Worm (Caenorhabditis elegans) whole organism, L1 larva: ENCODE results near the gene ceh-83.

Experiments
- C04F5.9 ChIP-seq: sonication (generic microtip); optimal IDR thresholded peaks from 2 replicates; lab custom pipeline; 2016; ENCODE audit warnings: missing genetic modification characterization, missing compliant biosample characterization
- C34B4.2 ChIP-seq: sonication (generic microtip); optimal IDR thresholded peaks from 2 replicates; lab custom pipeline; 2017; ENCODE audit warnings: mild to moderate bottlenecking, missing genetic modification characterization, missing compliant biosample characterization
- Y116A8C.19 ChIP-seq: sonication (generic microtip); optimal IDR thresholded peaks from 2 replicates; lab custom pipeline; 2016; ENCODE audit warnings: missing compliant biosample characterization, missing genetic modification characterization, borderline replicate concordance
- aha-1 ChIP-seq: fragments of 150-350 bp; optimal IDR thresholded peaks from 2 replicates; lab custom pipeline; 2014; ENCODE audit warnings: missing biosample characterization, missing genetic modification characterization
- blmp-1 ChIP-seq: fragments of 150-350 bp; optimal IDR thresholded peaks from 2 replicates; lab custom pipeline; 2014; ENCODE audit warnings: missing biosample characterization, missing genetic modification characterization
- ceh-63 ChIP-seq: fragments of 200-800 bp; sonication (Bioruptor generic); optimal IDR thresholded peaks from 2 replicates; lab custom pipeline; 2018; ENCODE audit warnings: mild to moderate bottlenecking, missing genetic modification characterization, missing compliant biosample characterization
- ceh-88 ChIP-seq: fragments of 200-800 bp; sonication (Bioruptor generic); IDR thresholded peaks from 2 replicates; pipeline ENCODE4 v1.3.6; 2022; ENCODE audit warnings: missing genetic modification characterization, missing compliant biosample characterization
- ceh-90 ChIP-seq: sonication (generic microtip); optimal IDR thresholded peaks from 2 replicates; lab custom pipeline; 2016; ENCODE audit warnings: missing genetic modification characterization, missing compliant biosample characterization
- dsc-1 ChIP-seq: sonication (generic microtip); optimal IDR thresholded peaks from 2 replicates; lab custom pipeline; 2016; ENCODE audit warnings: mild to moderate bottlenecking, missing genetic modification characterization, missing compliant biosample characterization
- efl-1 ChIP-seq, 4 experiments: fragments of 150-350 bp; optimal IDR thresholded peaks in 3 of 4; peaks in 1 of 4; 1 replicate in 1 of 4; 2 replicates in 3 of 4; lab custom pipeline; 2014; ENCODE audit warnings: missing biosample characterization in 2 of 4, missing genetic modification characterization in 2 of 4, missing genetic modification reagents in 2 of 4
- efl-3 ChIP-seq: fragments of 200-800 bp; sonication (Bioruptor generic); optimal IDR thresholded peaks from 2 replicates; lab custom pipeline; 2018; ENCODE audit warnings: mild to moderate bottlenecking, missing genetic modification characterization, missing compliant biosample characterization
- egl-13 ChIP-seq: sonication (generic microtip); optimal IDR thresholded peaks from 2 replicates; lab custom pipeline; 2016; ENCODE audit warnings: missing genotype, missing genetic modification reagents, missing genetic modification characterization, missing compliant biosample characterization
- elt-2 ChIP-seq: sonication (generic microtip); optimal IDR thresholded peaks from 2 replicates; lab custom pipeline; 2016; ENCODE audit warnings: missing genetic modification characterization, mild to moderate bottlenecking, inconsistent platforms, missing compliant biosample characterization, missing genetic modification reagents
- elt-3 ChIP-seq, 6 experiments: fragments of 150-350 bp in 1 of 6; sonication (generic microtip); optimal IDR thresholded peaks; 2 replicates each; lab custom pipeline; 2017 to 2018; ENCODE audit warnings: missing biosample characterization in 6 of 6, missing genetic modification characterization in 6 of 6, inconsistent platforms in 1 of 6
- fkh-10 ChIP-seq: sonication (generic microtip); optimal IDR thresholded peaks from 2 replicates; lab custom pipeline; 2017; ENCODE audit warnings: missing biosample characterization, missing genetic modification reagents, missing genetic modification characterization
- fkh-4 ChIP-seq: sonication (generic microtip); optimal IDR thresholded peaks from 2 replicates; lab custom pipeline; 2016; ENCODE audit warnings: missing compliant biosample characterization, missing genetic modification characterization, borderline replicate concordance
- hlh-17 ChIP-seq: fragments of 200-800 bp; sonication (Bioruptor generic); optimal IDR thresholded peaks from 2 replicates; lab custom pipeline; 2018; ENCODE audit warnings: missing genetic modification characterization, mild to moderate bottlenecking, missing compliant biosample characterization, moderate library complexity, borderline replicate concordance
- irx-1 ChIP-seq: sonication (generic microtip); optimal IDR thresholded peaks from 2 replicates; lab custom pipeline; 2016; ENCODE audit warnings: missing genetic modification characterization, missing compliant biosample characterization
- isw-1 ChIP-seq: fragments of 200-800 bp; sonication (Bioruptor generic); IDR thresholded peaks from 2 replicates; pipeline ENCODE4 v1.3.6; 2022; ENCODE audit warnings: missing genetic modification characterization, missing compliant biosample characterization
- lin-13 ChIP-seq: fragments of 150-350 bp; optimal IDR thresholded peaks from 2 replicates; lab custom pipeline; 2014; ENCODE audit warnings: missing biosample characterization, missing genetic modification reagents, missing genetic modification characterization
- lin-14 ChIP-seq: fragments of 200-800 bp; sonication (Bioruptor generic); optimal IDR thresholded peaks from 2 replicates; lab custom pipeline; 2018; ENCODE audit warnings: mild to moderate bottlenecking, missing genetic modification characterization, moderate library complexity, missing compliant biosample characterization
- lin-35 ChIP-seq, 2 experiments: fragments of 150-350 bp; optimal IDR thresholded peaks; 2 replicates each; lab custom pipeline; 2014; ENCODE audit warnings: missing biosample characterization in 2 of 2, missing genetic modification characterization in 2 of 2, missing genetic modification reagents in 2 of 2
- mef-2 ChIP-seq: fragments of 150-350 bp; optimal IDR thresholded peaks from 2 replicates; lab custom pipeline; 2014; ENCODE audit warnings: missing biosample characterization, missing genetic modification characterization
- mep-1 ChIP-seq: fragments of 150-350 bp; optimal IDR thresholded peaks from 2 replicates; lab custom pipeline; 2014; ENCODE audit warnings: missing biosample characterization, missing genetic modification characterization
- nhr-11 ChIP-seq: fragments of 150-350 bp; optimal IDR thresholded peaks from 2 replicates; lab custom pipeline; 2014; ENCODE audit warnings: missing biosample characterization, missing genetic modification characterization
- nhr-12 ChIP-seq: sonication (generic microtip); optimal IDR thresholded peaks from 2 replicates; lab custom pipeline; 2017; ENCODE audit warnings: missing biosample characterization, missing genetic modification characterization
- nhr-19 ChIP-seq: fragments of 200-800 bp; sonication (Bioruptor generic); conservative IDR thresholded peaks from 2 replicates; pipeline ENCODE4 v1.3.6; 2022; ENCODE audit warnings: missing genetic modification characterization, missing compliant biosample characterization
- nhr-20 ChIP-seq: sonication (generic microtip); optimal IDR thresholded peaks from 2 replicates; lab custom pipeline; 2016; ENCODE audit warnings: mild to moderate bottlenecking, missing genetic modification characterization, missing compliant biosample characterization
- nhr-28 ChIP-seq: fragments of 150-350 bp; optimal IDR thresholded peaks from 2 replicates; lab custom pipeline; 2014; ENCODE audit warnings: missing biosample characterization, missing genetic modification characterization
- nhr-71 ChIP-seq: sonication (generic microtip); optimal IDR thresholded peaks from 2 replicates; lab custom pipeline; 2016; ENCODE audit warnings: mild to moderate bottlenecking, missing genetic modification characterization, moderate library complexity, missing compliant biosample characterization
- nhr-76 ChIP-seq: sonication (generic microtip); optimal IDR thresholded peaks from 2 replicates; lab custom pipeline; 2017; ENCODE audit warnings: missing biosample characterization, missing genetic modification characterization
- nhr-77 ChIP-seq: fragments of 150-350 bp; optimal IDR thresholded peaks from 2 replicates; lab custom pipeline; 2014; ENCODE audit warnings: missing biosample characterization, missing genetic modification characterization
- nhr-84 ChIP-seq: sonication (generic microtip); optimal IDR thresholded peaks from 2 replicates; lab custom pipeline; 2017; ENCODE audit warnings: missing biosample characterization, missing genetic modification characterization
- pqm-1 ChIP-seq: sonication (generic microtip); optimal IDR thresholded peaks from 3 replicates; lab custom pipeline; 2017; ENCODE audit warnings: missing biosample characterization, missing genetic modification characterization
- rnt-1 ChIP-seq: sonication (generic microtip); optimal IDR thresholded peaks from 2 replicates; lab custom pipeline; 2016; ENCODE audit warnings: mild to moderate bottlenecking, missing genetic modification characterization, moderate library complexity, missing compliant biosample characterization
- skn-1 ChIP-seq: fragments of 150-350 bp; optimal IDR thresholded peaks from 2 replicates; lab custom pipeline; 2014; ENCODE audit warnings: missing biosample characterization, missing genetic modification characterization
- sox-4 ChIP-seq: sonication (generic microtip); optimal IDR thresholded peaks from 2 replicates; lab custom pipeline; 2016; ENCODE audit warnings: missing genetic modification characterization, missing compliant biosample characterization
- sptf-1 ChIP-seq: fragments of 150-350 bp; optimal IDR thresholded peaks from 2 replicates; lab custom pipeline; 2014; ENCODE audit warnings: missing biosample characterization, missing genetic modification characterization
- unc-130 ChIP-seq: fragments of 150-350 bp; optimal IDR thresholded peaks from 2 replicates; lab custom pipeline; 2017; ENCODE audit warnings: missing biosample characterization, missing genetic modification characterization, inconsistent platforms
- unc-98 ChIP-seq: fragments of 200-800 bp; sonication (Bioruptor generic); IDR thresholded peaks from 2 replicates; pipeline ENCODE4 v1.3.6; 2022; ENCODE audit warnings: missing genetic modification characterization, missing compliant biosample characterization
- xbp-1 ChIP-seq: sonication (generic microtip); optimal IDR thresholded peaks from 2 replicates; lab custom pipeline; 2016; ENCODE audit warnings: missing genetic modification characterization, missing compliant biosample characterization
- zip-4 ChIP-seq: fragments of 200-800 bp; sonication (Bioruptor generic); optimal IDR thresholded peaks from 2 replicates; lab custom pipeline; 2018; ENCODE audit warnings: mild to moderate bottlenecking, missing genetic modification characterization, moderate library complexity, missing compliant biosample characterization

Gene ceh-83

DNA sequence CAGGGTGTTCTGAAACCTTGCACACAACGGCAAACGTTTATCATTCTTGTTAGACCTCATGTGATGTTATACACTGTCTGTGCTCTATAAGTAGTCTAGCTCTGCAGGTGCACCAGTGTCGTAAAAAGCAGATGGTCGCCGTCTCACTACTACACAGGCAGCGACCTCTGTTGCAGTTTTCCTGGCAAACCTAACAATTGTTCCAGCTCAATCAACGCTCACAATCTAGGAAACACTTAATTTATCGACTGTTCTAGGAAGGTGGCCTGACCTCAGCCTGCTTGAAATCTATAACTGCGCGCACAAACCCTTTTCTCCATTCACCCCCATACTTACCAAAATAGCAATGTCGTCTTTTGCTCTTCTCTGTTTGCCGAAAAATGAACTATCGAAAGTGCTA is 12.0 kb downstream of the ceh-83 start, which contains the start of gene fbxb-11:
Gene fbxb-11, plus strand, starts transcription at position 301 of the 400 bp plus-strand sequence.
- TF ChIP-seq rnt-1 (tag; lab: Kevin White, UChicago): no peak
- no peak for TF ChIP-seq nhr-19 (GFP tag; lab: Robert Waterston, UW)
- TF ChIP-seq C04F5.9 (tag; lab: Kevin White, UChicago): no peak
- TF ChIP-seq isw-1 (GFP tag; lab: Robert Waterston, UW): no peak

ce11 chrII:1722394-1722793 is 13.9 kb downstream of the ceh-83 start, which contains the start of the genes fbxb-5 and btb-8:
TSS of gene fbxb-5 (minus strand) at chrII:1722494.
TSS of gene btb-8 (plus strand) at chrII:1722770.
- no peak for TF ChIP-seq blmp-1
- no peak for TF ChIP-seq ceh-90 (tag; lab: Kevin White, UChicago)
- no peak for TF ChIP-seq nhr-77 (tag; lab: Kevin White, UChicago)
- TF ChIP-seq nhr-12 (tag; lab: Kevin White, UChicago): no peak
- no peak for TF ChIP-seq xbp-1 (tag; lab: Kevin White, UChicago)
- no peak for TF ChIP-seq mep-1 (tag; lab: Kevin White, UChicago)
- no peak for TF ChIP-seq skn-1 (tag; lab: Kevin White, UChicago)

ce11 chrII:1719153-1719552 is 17.2 kb downstream of the ceh-83 start, which contains the start of gene fbxb-48:
TSS of gene fbxb-48 (minus strand) at chrII:1719253.
- TF ChIP-seq sptf-1 (tag; lab: Kevin White, UChicago): no peak
- no peak for TF ChIP-seq mef-2 (tag; lab: Kevin White, UChicago)
- no peak for TF ChIP-seq ceh-88 (GFP tag; lab: Robert Waterston, UW)
- no peak for TF ChIP-seq hlh-17 (GFP tag; lab: Kevin White, UChicago)
- TF ChIP-seq Y116A8C.19: no peak
- no peak for TF ChIP-seq ceh-63 (GFP tag; lab: Kevin White, UChicago)
- no peak for TF ChIP-seq nhr-71 (tag; lab: Kevin White, UChicago)
- TF ChIP-seq egl-13 (tag; lab: Kevin White, UChicago): no peak
- no peak for TF ChIP-seq dsc-1
- no peak for TF ChIP-seq fkh-4 (tag; lab: Kevin White, UChicago)
- TF ChIP-seq fkh-10 (GFP tag; lab: Kevin White, UChicago): no peak
- TF ChIP-seq lin-35 (GFP tag; optimal IDR thresholded peaks at IDR 0.05; lab: Kevin White, UChicago): no peak
- TF ChIP-seq, all 84 proteins: peak for 0

DNA sequence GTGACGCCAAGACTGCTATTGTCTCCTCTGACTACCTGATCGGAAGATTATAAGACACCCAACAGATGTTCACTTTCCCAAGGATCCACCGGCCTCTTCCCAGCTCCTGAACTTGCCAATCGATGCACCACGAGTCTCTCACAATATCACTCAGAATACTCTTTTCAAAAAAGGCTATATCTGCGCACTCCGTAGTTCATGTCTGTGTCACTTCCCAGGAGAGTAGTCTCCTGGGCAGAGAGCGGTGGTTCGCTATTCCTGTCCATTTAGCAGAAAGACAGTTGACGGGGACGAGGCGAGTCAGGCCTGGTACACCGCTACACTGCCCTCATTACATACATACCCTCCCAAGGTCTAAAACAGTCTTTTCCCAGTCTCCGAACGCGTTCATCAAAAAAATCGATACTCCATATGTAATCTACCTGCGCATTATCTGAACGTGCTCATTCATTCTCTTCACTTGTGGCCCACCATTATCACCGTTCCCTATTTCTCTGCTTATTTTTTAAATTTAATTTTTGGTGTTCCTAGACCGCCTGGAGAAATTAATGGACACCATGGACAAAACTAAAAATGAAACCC is 21.5 kb downstream of the ceh-83 start, which contains the start of gene btb-6:
Gene btb-6, plus strand, starts transcription at position 532 of the 582 bp plus-strand sequence.
- TF ChIP-seq nhr-11 (tag; lab: Kevin White, UChicago) (no peak), nhr-76 (tag; lab: Kevin White, UChicago) (no peak), unc-98 (GFP tag; lab: Robert Waterston, UW) (no peak), C04F5.9 (tag; lab: Kevin White, UChicago) (no peak), sox-4 (tag; lab: Kevin White, UChicago) (no peak), zip-4 (no peak), ceh-63 (GFP tag; lab: Kevin White, UChicago) (no peak), nhr-77 (tag; lab: Kevin White, UChicago) (no peak), mef-2 (tag; lab: Kevin White, UChicago) (no peak), nhr-20 (tag; lab: Kevin White, UChicago) (no peak), lin-14 (GFP tag; lab: Kevin White, UChicago) (no peak)

ce11 chrII:1712938-1713337 is 23.4 kb downstream of the ceh-83 start, which contains the start of gene btb-7:
TSS of gene btb-7 (plus strand) at chrII:1713238.
- no peak for TF ChIP-seq C34B4.2 (tag; lab: Kevin White, UChicago)
- no peak for TF ChIP-seq sox-4 (tag; lab: Kevin White, UChicago)
- TF ChIP-seq ceh-90 (tag; lab: Kevin White, UChicago): no peak
- no peak for TF ChIP-seq irx-1 (tag; lab: Kevin White, UChicago)
- TF ChIP-seq nhr-77 (tag; lab: Kevin White, UChicago): no peak
- TF ChIP-seq nhr-28 (tag; lab: Kevin White, UChicago): no peak
- TF ChIP-seq unc-98 (GFP tag; lab: Robert Waterston, UW): no peak
- TF ChIP-seq lin-13 (GFP tag; lab: Kevin White, UChicago): no peak
- no peak for TF ChIP-seq C04F5.9 (tag; lab: Kevin White, UChicago)
- TF ChIP-seq pqm-1 (tag; lab: Kevin White, UChicago): no peak
- no peak for TF ChIP-seq efl-1 (optimal IDR thresholded peaks at IDR 0.05; lab: Kevin White, UChicago)
- TF ChIP-seq efl-1 (GFP tag; optimal IDR thresholded peaks at IDR 0.05 in 1 of 2; lab: Kevin White, UChicago): no peak
- no peak for TF ChIP-seq elt-2 (tag; lab: Kevin White, UChicago)
- no peak for TF ChIP-seq aha-1 (tag; lab: Kevin White, UChicago)
- no peak for TF ChIP-seq mef-2 (tag; lab: Kevin White, UChicago)
- no peak for TF ChIP-seq elt-3 (tag; optimal IDR thresholded peaks at IDR 0.05; lab: Kevin White, UChicago)
- TF ChIP-seq efl-3 (GFP tag; lab: Kevin White, UChicago): no peak
- no peak for TF ChIP-seq nhr-84 (tag; lab: Kevin White, UChicago)
- no peak for TF ChIP-seq unc-130 (tag; lab: Kevin White, UChicago)
- TF ChIP-seq, all 84 proteins: peak for 0
